Worm (Caenorhabditis elegans) whole organism, L4 larva: Measurements from ENCODE around the gene Y7A5A.2.
A peak's percentile ranks its signal among the peaks of the same experiment; 100 is the strongest.

Source experiments
- D1046.2 ChIP-seq: fragments of 200-800 bp; sonication (Bioruptor generic); IDR thresholded peaks from 2 replicates; pipeline ENCODE4 v1.3.6; 2022; ENCODE audit warnings: missing genetic modification characterization, missing compliant biosample characterization
- F10B5.3 ChIP-seq: sonication (generic microtip); optimal IDR thresholded peaks from 2 replicates; lab custom pipeline; 2016; ENCODE audit warnings: mild to moderate bottlenecking, missing genetic modification characterization, missing compliant biosample characterization
- F26F4.8 ChIP-seq: fragments of 200-800 bp; sonication (Bioruptor generic); conservative IDR thresholded peaks from 2 replicates; pipeline ENCODE4 v1.3.6; 2022; ENCODE audit warnings: missing genetic modification characterization, missing compliant biosample characterization
- F37D6.2 ChIP-seq: sonication (generic microtip); optimal IDR thresholded peaks from 2 replicates; lab custom pipeline; 2016; ENCODE audit warnings: mild to moderate bottlenecking, missing genetic modification characterization, missing compliant biosample characterization
- F44E2.7 ChIP-seq: fragments of 200-800 bp; sonication (Bioruptor generic); IDR thresholded peaks from 2 replicates; pipeline ENCODE4 v2.1.2; 2022; ENCODE audit warnings: missing genetic modification characterization, missing compliant biosample characterization
- R02D3.7 ChIP-seq: fragments of 150-350 bp; sonication (generic microtip); optimal IDR thresholded peaks from 3 replicates; lab custom pipeline; 2014; ENCODE audit warnings: missing biosample characterization, missing genetic modification characterization
- T26A8.4 ChIP-seq: fragments of 200-800 bp; sonication (Bioruptor generic); IDR thresholded peaks from 2 replicates; pipeline ENCODE4 v1.3.6; 2022; ENCODE audit warnings: missing genetic modification characterization, missing compliant biosample characterization
- Y5F2A.4 ChIP-seq: fragments of 200-800 bp; sonication (Bioruptor generic); optimal IDR thresholded peaks from 2 replicates; lab custom pipeline; 2018; ENCODE audit warnings: mild to moderate bottlenecking, missing genetic modification characterization, missing compliant biosample characterization
- Y75B8A.6 ChIP-seq: fragments of 200-800 bp; sonication (Bioruptor generic); IDR thresholded peaks from 2 replicates; pipeline ENCODE4 v1.3.6; 2022; ENCODE audit warnings: missing genetic modification reagents, missing genetic modification characterization, missing compliant biosample characterization
- ZK337.2 ChIP-seq: fragments of 200-800 bp; sonication (Bioruptor generic); IDR thresholded peaks from 2 replicates; pipeline ENCODE4 v1.3.6; 2022; ENCODE audit warnings: missing genetic modification reagents, missing genetic modification characterization, missing compliant biosample characterization
- aha-1 ChIP-seq: fragments of 150-350 bp; peaks from one replicate; lab custom pipeline; 2014; ENCODE audit warnings: missing biosample characterization, missing genetic modification characterization
- ama-1 ChIP-seq: fragments of 150-350 bp; optimal IDR thresholded peaks from 2 replicates; lab custom pipeline; 2014; ENCODE audit warnings: inconsistent platforms, mixed read lengths
- arid-1 ChIP-seq: fragments of 200-800 bp; sonication (Bioruptor generic); conservative IDR thresholded peaks from 2 replicates; pipeline ENCODE4 v1.3.6; 2022; ENCODE audit warnings: missing genetic modification reagents, missing genetic modification characterization, missing compliant biosample characterization
- ceh-32 ChIP-seq: sonication (generic microtip); optimal IDR thresholded peaks from 2 replicates; lab custom pipeline; 2016; ENCODE audit warnings: mild to moderate bottlenecking, missing genetic modification characterization, missing compliant biosample characterization; ENCODE audit not compliant: poor library complexity
- ceh-44 ChIP-seq: fragments of 200-800 bp; sonication (Bioruptor generic); IDR thresholded peaks from 2 replicates; pipeline ENCODE4 v1.3.6; 2022; ENCODE audit warnings: missing genetic modification reagents, missing genetic modification characterization, missing compliant biosample characterization
- ces-1 ChIP-seq: fragments of 150-350 bp; sonication (generic microtip); optimal IDR thresholded peaks from 4 replicates; lab custom pipeline; 2014; ENCODE audit warnings: missing biosample characterization, missing genetic modification reagents, missing genetic modification characterization
- ctbp-1 ChIP-seq: fragments of 200-800 bp; sonication (Bioruptor generic); IDR thresholded peaks from 2 replicates; pipeline ENCODE4 v1.3.6; 2022; ENCODE audit warnings: missing genetic modification reagents, missing genetic modification characterization, missing compliant biosample characterization
- daf-8 ChIP-seq: fragments of 200-800 bp; sonication (Bioruptor generic); IDR thresholded peaks from 2 replicates; pipeline ENCODE4 v1.3.6; 2022; ENCODE audit warnings: missing genetic modification characterization, missing compliant biosample characterization
- dmd-6 ChIP-seq: fragments of 200-800 bp; sonication (Bioruptor generic); IDR thresholded peaks from 2 replicates; pipeline ENCODE4 v1.3.6; 2022; ENCODE audit warnings: missing genetic modification reagents, missing genetic modification characterization, missing compliant biosample characterization
- dpl-1 ChIP-seq: fragments of 150-350 bp; optimal IDR thresholded peaks from 2 replicates; lab custom pipeline; 2014; ENCODE audit warnings: missing biosample characterization, missing genetic modification reagents, missing genetic modification characterization
- duxl-1 ChIP-seq: sonication (generic microtip); optimal IDR thresholded peaks from 2 replicates; lab custom pipeline; 2016; ENCODE audit warnings: mild to moderate bottlenecking, missing genetic modification characterization, moderate library complexity, missing compliant biosample characterization; ENCODE audit not compliant: poor library complexity
- dve-1 ChIP-seq: sonication (generic microtip); optimal IDR thresholded peaks from 2 replicates; lab custom pipeline; 2017; ENCODE audit warnings: antibody characterized with exemption, mild to moderate bottlenecking, missing genetic modification characterization, missing compliant biosample characterization; ENCODE audit not compliant: insufficient read depth
- egl-27 ChIP-seq: sonication (generic microtip); optimal IDR thresholded peaks from 3 replicates; lab custom pipeline; 2017; ENCODE audit warnings: missing biosample characterization, missing genetic modification reagents, missing genetic modification characterization
- hif-1 ChIP-seq, 2 experiments: sonication (generic microtip); optimal IDR thresholded peaks; 2 replicates each; lab custom pipeline; 2016 to 2017; ENCODE audit warnings: missing compliant biosample characterization in 2 of 2, missing genetic modification characterization in 2 of 2, missing genetic modification reagents in 2 of 2, missing genotype in 2 of 2, mild to moderate bottlenecking in 1 of 2
- hlh-11 ChIP-seq: fragments of 200-800 bp; sonication (Bioruptor generic); optimal IDR thresholded peaks from 2 replicates; lab custom pipeline; 2018; ENCODE audit warnings: mild to moderate bottlenecking, missing genetic modification characterization, missing compliant biosample characterization
- hlh-30 ChIP-seq: sonication (generic microtip); optimal IDR thresholded peaks from 2 replicates; lab custom pipeline; 2017; ENCODE audit warnings: antibody characterized with exemption, mild to moderate bottlenecking, missing genetic modification characterization, missing compliant biosample characterization; ENCODE audit not compliant: insufficient read depth
- hmg-1.1 ChIP-seq: fragments of 200-800 bp; sonication (Bioruptor generic); IDR thresholded peaks from 2 replicates; pipeline ENCODE4 v1.3.6; 2022; ENCODE audit warnings: missing genetic modification reagents, missing genetic modification characterization, missing compliant biosample characterization
- jun-1 ChIP-seq: fragments of 150-350 bp; optimal IDR thresholded peaks from 2 replicates; lab custom pipeline; 2014; ENCODE audit warnings: missing biosample characterization, missing genetic modification reagents, missing genetic modification characterization
- lin-13 ChIP-seq: fragments of 150-350 bp; optimal IDR thresholded peaks from 2 replicates; lab custom pipeline; 2014; ENCODE audit warnings: missing biosample characterization, missing genetic modification reagents, missing genetic modification characterization
- lin-38 ChIP-seq: fragments of 200-800 bp; sonication (Bioruptor generic); IDR thresholded peaks from 2 replicates; pipeline ENCODE4 v1.3.6; 2022; ENCODE audit warnings: missing genetic modification reagents, missing genetic modification characterization, missing compliant biosample characterization
- lin-39 ChIP-seq: fragments of 150-350 bp; optimal IDR thresholded peaks from 2 replicates; lab custom pipeline; 2014; ENCODE audit warnings: missing biosample characterization, missing genetic modification reagents, missing genetic modification characterization
- mdt-29 ChIP-seq: fragments of 200-800 bp; sonication (Bioruptor generic); IDR thresholded peaks from 2 replicates; pipeline ENCODE4 v1.3.6; 2022; ENCODE audit warnings: missing genetic modification reagents, missing genetic modification characterization, missing compliant biosample characterization
- mep-1 ChIP-seq: fragments of 150-350 bp; sonication (generic microtip); optimal IDR thresholded peaks from 3 replicates; lab custom pipeline; 2014; ENCODE audit warnings: missing biosample characterization, missing genetic modification characterization
- nhr-11 ChIP-seq: fragments of 150-350 bp; optimal IDR thresholded peaks from 2 replicates; lab custom pipeline; 2014; ENCODE audit warnings: missing biosample characterization, missing genetic modification characterization
- nhr-111 ChIP-seq: fragments of 200-800 bp; sonication (Bioruptor generic); optimal IDR thresholded peaks from 2 replicates; lab custom pipeline; 2018; ENCODE audit warnings: mild to moderate bottlenecking, missing genetic modification characterization, missing compliant biosample characterization
- nhr-237 ChIP-seq: sonication (generic microtip); optimal IDR thresholded peaks from 2 replicates; lab custom pipeline; 2017; ENCODE audit warnings: missing biosample characterization, missing genetic modification characterization
- nhr-25 ChIP-seq: sonication (generic microtip); optimal IDR thresholded peaks from 2 replicates; lab custom pipeline; 2017; ENCODE audit warnings: missing genetic modification characterization, mild to moderate bottlenecking, missing compliant biosample characterization, antibody characterized with exemption, moderate library complexity, borderline replicate concordance; ENCODE audit not compliant: insufficient read depth
- nhr-42 ChIP-seq: fragments of 200-800 bp; sonication (Bioruptor generic); IDR thresholded peaks from 2 replicates; pipeline ENCODE4 v1.3.6; 2022; ENCODE audit warnings: missing genetic modification characterization, missing compliant biosample characterization
- nhr-77 ChIP-seq: fragments of 150-350 bp; optimal IDR thresholded peaks from 2 replicates; lab custom pipeline; 2014; ENCODE audit warnings: missing biosample characterization, missing genetic modification characterization
- pha-4 ChIP-seq, 2 experiments: fragments of 150-350 bp in 1 of 2; fragments of 200-800 bp in 1 of 2; sonication (Bioruptor generic) in 1 of 2; IDR thresholded peaks in 1 of 2; optimal IDR thresholded peaks in 1 of 2; 2 replicates each; pipeline versions ENCODE4 v1.3.6 to Lab custom; 2014 to 2022; ENCODE audit warnings: missing genetic modification characterization in 2 of 2, missing genetic modification reagents in 2 of 2, missing biosample characterization in 1 of 2, missing compliant biosample characterization in 1 of 2
- saeg-2 ChIP-seq: fragments of 200-800 bp; sonication (Bioruptor generic); IDR thresholded peaks from 2 replicates; pipeline ENCODE4 v1.3.6; 2022; ENCODE audit warnings: missing genetic modification reagents, missing genetic modification characterization, missing compliant biosample characterization
- snpc-1.2 ChIP-seq: fragments of 200-800 bp; sonication (Bioruptor generic); IDR thresholded peaks from 2 replicates; pipeline ENCODE4 v1.3.6; 2022; ENCODE audit warnings: missing genetic modification reagents, missing genetic modification characterization, missing compliant biosample characterization
- spr-1 ChIP-seq: sonication (generic microtip); optimal IDR thresholded peaks from 2 replicates; lab custom pipeline; 2016; ENCODE audit warnings: mild to moderate bottlenecking, missing genetic modification characterization, missing compliant biosample characterization
- unc-130 ChIP-seq: sonication (generic microtip); optimal IDR thresholded peaks from 2 replicates; lab custom pipeline; 2016; ENCODE audit warnings: missing genetic modification reagents, missing genetic modification characterization, missing compliant biosample characterization
- unc-39 ChIP-seq: sonication (generic microtip); optimal IDR thresholded peaks from 2 replicates; lab custom pipeline; 2017; ENCODE audit warnings: missing biosample characterization, missing genetic modification characterization
- unc-62 ChIP-seq, 3 experiments: fragments of 150-350 bp in 1 of 3; sonication (generic microtip); optimal IDR thresholded peaks in 2 of 3; peaks in 1 of 3; 1 replicate in 1 of 3; 2 replicates in 2 of 3; lab custom pipeline; 2014 to 2017; ENCODE audit warnings: missing biosample characterization in 3 of 3, missing genetic modification characterization in 3 of 3, missing genetic modification reagents in 3 of 3, missing genotype in 1 of 3
- vab-7 ChIP-seq: fragments of 200-800 bp; sonication (Bioruptor generic); IDR thresholded peaks from 2 replicates; pipeline ENCODE4 v1.3.6; 2022; ENCODE audit warnings: missing genetic modification reagents, missing genetic modification characterization, missing compliant biosample characterization
- zip-11 ChIP-seq: fragments of 200-800 bp; sonication (Bioruptor generic); IDR thresholded peaks from 2 replicates; pipeline ENCODE4 v1.3.6; 2022; ENCODE audit warnings: missing genetic modification characterization, missing compliant biosample characterization
- zip-2 ChIP-seq: fragments of 150-350 bp; optimal IDR thresholded peaks from 2 replicates; lab custom pipeline; 2014; ENCODE audit warnings: missing biosample characterization, missing genetic modification characterization

Gene Y7A5A.2

ce11 chrX:15773262-15773908 lies 850 bp upstream of the Y7A5A.2 start, which contains the start of gene Y7A5A.13:
Gene Y7A5A.13 (plus strand): TSS chrX:15773858.
- TF ChIP-seq duxl-1 (tag; lab: Kevin White, UChicago) (peak; percentile 54), ama-1 (lab: Kevin White, UChicago) (no peak), dpl-1 (GFP tag; lab: Kevin White, UChicago) (no peak), R02D3.7 (tag; lab: Kevin White, UChicago) (no peak), F44E2.7 (GFP tag; lab: Robert Waterston, UW) (peak; percentile 61; the same call in 1 of the 2 replicates), zip-11 (GFP tag; lab: Robert Waterston, UW) (0 out of 2 replicates have a peak, but pooled peaks have one; percentile 36), zip-2 (tag; lab: Kevin White, UChicago) (no peak), ces-1 (no peak), unc-62 (GFP tag; optimal IDR thresholded peaks at IDR 0.05 in 1 of 2; lab: Kevin White, UChicago) (no peak), unc-62 (tag; optimal IDR thresholded peaks at IDR 0.05; lab: Kevin White, UChicago) (no peak), unc-130 (GFP tag; lab: Kevin White, UChicago) (peak; percentile 9), T26A8.4 (GFP tag; lab: Robert Waterston, UW) (peak; percentile 68), snpc-1.2 (peak; percentile 82), ctbp-1 (GFP tag; lab: Robert Waterston, UW) (peak; percentile 58; the same call in 1 of the 2 replicates), F26F4.8 (no peak), Y75B8A.6 (GFP tag; lab: Robert Waterston, UW) (no peak), nhr-237 (no peak), daf-8 (GFP tag; lab: Robert Waterston, UW) (no peak), mdt-29 (GFP tag; lab: Robert Waterston, UW) (no peak), aha-1 (tag; lab: Kevin White, UChicago) (peak; percentile 91), hmg-1.1 (peak; percentile 54), vab-7 (GFP tag; lab: Robert Waterston, UW) (peak; percentile 86), lin-13 (no peak), Y5F2A.4 (GFP tag; lab: Kevin White, UChicago) (no peak), pha-4 (GFP tag; IDR thresholded peaks at IDR 0.05; lab: Robert Waterston, UW) (peak; percentile 62; the same call in 1 of the 2 replicates), pha-4 (tag; optimal IDR thresholded peaks at IDR 0.05; lab: Kevin White, UChicago) (no peak), saeg-2 (GFP tag; lab: Robert Waterston, UW) (no peak), nhr-77 (tag; lab: Kevin White, UChicago) (no peak), F37D6.2 (tag; lab: Kevin White, UChicago) (no peak), hif-1 (tag; optimal IDR thresholded peaks at IDR 0.05; lab: Kevin White, UChicago) (no peak), lin-39 (no peak), lin-38 (GFP tag; lab: Robert Waterston, UW) (peak; percentile 68), arid-1 (peak; percentile 51), nhr-25 (tag; lab: Kevin White, UChicago) (peak; percentile 4), hlh-30 (tag; lab: Kevin White, UChicago) (no peak), spr-1 (tag; lab: Kevin White, UChicago) (peak; percentile 35), D1046.2 (GFP tag; lab: Robert Waterston, UW) (0 out of 2 replicates have a peak, but pooled peaks have one; percentile 72), mep-1 (tag; lab: Kevin White, UChicago) (no peak), egl-27 (tag; lab: Kevin White, UChicago) (no peak), nhr-11 (tag; lab: Kevin White, UChicago) (no peak), hlh-11 (no peak), dve-1 (tag; lab: Kevin White, UChicago) (peak; percentile 61), ZK337.2 (GFP tag; lab: Robert Waterston, UW) (no peak), jun-1 (no peak), F10B5.3 (tag; lab: Kevin White, UChicago) (no peak), nhr-111 (GFP tag; lab: Kevin White, UChicago) (peak; percentile 4), dmd-6 (GFP tag; lab: Robert Waterston, UW) (peak; percentile 20), ceh-32 (tag; lab: Kevin White, UChicago) (no peak), unc-39 (tag; lab: Kevin White, UChicago) (no peak), ceh-44 (no peak), nhr-42 (GFP tag; lab: Robert Waterston, UW) (no peak)
